Worm (Caenorhabditis elegans) whole organism, L2 larva: Measurements from ENCODE around the gene srb-6.
A peak's percentile ranks its signal among the peaks of the same experiment; 100 is the strongest.

Experiments
- C34F6.9 ChIP-seq: fragments of 150-350 bp; optimal IDR thresholded peaks from 2 replicates; lab custom pipeline; 2014; ENCODE audit warnings: missing biosample characterization, missing genetic modification characterization
- F13H6.1 ChIP-seq: sonication (generic microtip); optimal IDR thresholded peaks from 2 replicates; lab custom pipeline; 2016; ENCODE audit warnings: missing genetic modification characterization, missing compliant biosample characterization
- R02D3.7 ChIP-seq: fragments of 150-350 bp; optimal IDR thresholded peaks from 2 replicates; lab custom pipeline; 2014; ENCODE audit warnings: missing biosample characterization, missing genetic modification characterization
- Y55F3AM.14 ChIP-seq: fragments of 200-800 bp; sonication (Bioruptor generic); optimal IDR thresholded peaks from 2 replicates; lab custom pipeline; 2018; ENCODE audit warnings: mild to moderate bottlenecking, missing genetic modification characterization, missing compliant biosample characterization
- ZK546.5 ChIP-seq: sonication (generic microtip); optimal IDR thresholded peaks from 2 replicates; lab custom pipeline; 2017; ENCODE audit warnings: missing biosample characterization, missing genetic modification characterization
- alr-1 ChIP-seq: fragments of 150-350 bp; optimal IDR thresholded peaks from 2 replicates; lab custom pipeline; 2014; ENCODE audit warnings: missing biosample characterization, missing genetic modification characterization
- ama-1 ChIP-seq: fragments of 150-350 bp; optimal IDR thresholded peaks from 2 replicates; lab custom pipeline; 2018; ENCODE audit warnings: inconsistent platforms
- blmp-1 ChIP-seq: sonication (generic microtip); optimal IDR thresholded peaks from 2 replicates; lab custom pipeline; 2017; ENCODE audit warnings: missing genetic modification characterization, mild to moderate bottlenecking, missing compliant biosample characterization, antibody characterized with exemption, moderate library complexity; ENCODE audit not compliant: insufficient read depth
- ceh-16 ChIP-seq: fragments of 150-350 bp; optimal IDR thresholded peaks from 2 replicates; lab custom pipeline; 2014; ENCODE audit warnings: missing biosample characterization, missing genetic modification characterization
- ceh-82 ChIP-seq: fragments of 150-350 bp; optimal IDR thresholded peaks from 2 replicates; lab custom pipeline; 2014; ENCODE audit warnings: missing biosample characterization, missing genetic modification characterization
- crh-2 ChIP-seq: sonication (generic microtip); optimal IDR thresholded peaks from 2 replicates; lab custom pipeline; 2017; ENCODE audit warnings: missing biosample characterization, missing genetic modification characterization
- dmd-4 ChIP-seq: sonication (generic microtip); optimal IDR thresholded peaks from 2 replicates; lab custom pipeline; 2017; ENCODE audit warnings: missing biosample characterization, missing genetic modification characterization
- elt-1 ChIP-seq: fragments of 150-350 bp; optimal IDR thresholded peaks from 2 replicates; lab custom pipeline; 2014; ENCODE audit warnings: missing biosample characterization, missing genetic modification characterization
- fos-1 ChIP-seq: fragments of 150-350 bp; optimal IDR thresholded peaks from 2 replicates; lab custom pipeline; 2014; ENCODE audit warnings: missing biosample characterization, missing genetic modification characterization
- lin-11 ChIP-seq: fragments of 150-350 bp; sonication (generic microtip); optimal IDR thresholded peaks from 2 replicates; lab custom pipeline; 2014; ENCODE audit warnings: missing biosample characterization, missing genetic modification characterization, inconsistent platforms, mixed read lengths
- mab-5 ChIP-seq: fragments of 150-350 bp; optimal IDR thresholded peaks from 2 replicates; lab custom pipeline; 2014; ENCODE audit warnings: missing biosample characterization, missing genetic modification characterization
- mbf-1 ChIP-seq: sonication (generic microtip); optimal IDR thresholded peaks from 2 replicates; lab custom pipeline; 2017; ENCODE audit warnings: missing biosample characterization, missing genetic modification characterization
- mdl-1 ChIP-seq, 2 experiments: fragments of 150-350 bp in 1 of 2; sonication (generic microtip) in 1 of 2; optimal IDR thresholded peaks; 2 replicates each; lab custom pipeline; 2017; ENCODE audit warnings: missing biosample characterization in 2 of 2, missing genetic modification characterization in 2 of 2
- nhr-10 ChIP-seq: sonication (generic microtip); optimal IDR thresholded peaks from 2 replicates; lab custom pipeline; 2017; ENCODE audit warnings: missing biosample characterization, missing genetic modification characterization
- nhr-11 ChIP-seq: fragments of 150-350 bp; optimal IDR thresholded peaks from 2 replicates; lab custom pipeline; 2014; ENCODE audit warnings: missing biosample characterization, missing genetic modification characterization
- nhr-12 ChIP-seq: fragments of 150-350 bp; optimal IDR thresholded peaks from 2 replicates; lab custom pipeline; 2014; ENCODE audit warnings: missing biosample characterization, missing genetic modification characterization
- nhr-129 ChIP-seq: fragments of 150-350 bp; optimal IDR thresholded peaks from 2 replicates; lab custom pipeline; 2014; ENCODE audit warnings: missing biosample characterization, missing genetic modification characterization
- nhr-23 ChIP-seq: fragments of 150-350 bp; optimal IDR thresholded peaks from 2 replicates; lab custom pipeline; 2014; ENCODE audit warnings: missing biosample characterization, missing genetic modification reagents, missing genetic modification characterization
- nhr-25 ChIP-seq: fragments of 150-350 bp; sonication (generic microtip); optimal IDR thresholded peaks from 3 replicates; lab custom pipeline; 2014; ENCODE audit warnings: missing biosample characterization, missing genetic modification characterization
- nhr-6 ChIP-seq: fragments of 150-350 bp; optimal IDR thresholded peaks from 2 replicates; lab custom pipeline; 2014; ENCODE audit warnings: missing biosample characterization, missing genetic modification characterization
- nhr-77 ChIP-seq: fragments of 150-350 bp; optimal IDR thresholded peaks from 2 replicates; lab custom pipeline; 2014; ENCODE audit warnings: missing biosample characterization, missing genetic modification characterization
- peb-1 ChIP-seq: fragments of 150-350 bp; optimal IDR thresholded peaks from 2 replicates; lab custom pipeline; 2014; ENCODE audit warnings: missing biosample characterization, missing genetic modification characterization
- sma-3 ChIP-seq: sonication (generic microtip); optimal IDR thresholded peaks from 2 replicates; lab custom pipeline; 2016; ENCODE audit warnings: missing genetic modification reagents, missing genetic modification characterization, missing compliant biosample characterization
- unc-39 ChIP-seq: fragments of 150-350 bp; optimal IDR thresholded peaks from 2 replicates; lab custom pipeline; 2014; ENCODE audit warnings: missing biosample characterization, missing genetic modification characterization
- unc-55 ChIP-seq: fragments of 150-350 bp; sonication (generic microtip); optimal IDR thresholded peaks from 3 replicates; lab custom pipeline; 2014; ENCODE audit warnings: missing biosample characterization, missing genetic modification reagents, missing genetic modification characterization
- unc-62 ChIP-seq: fragments of 150-350 bp; optimal IDR thresholded peaks from 2 replicates; lab custom pipeline; 2014; ENCODE audit warnings: missing biosample characterization, missing genetic modification reagents, missing genetic modification characterization
- zag-1 ChIP-seq: fragments of 150-350 bp; optimal IDR thresholded peaks from 2 replicates; lab custom pipeline; 2014; ENCODE audit warnings: missing biosample characterization, missing genetic modification characterization
- ztf-1 ChIP-seq: fragments of 200-800 bp; sonication (Bioruptor generic); conservative IDR thresholded peaks from 2 replicates; pipeline ENCODE4 v1.3.6; 2022; ENCODE audit warnings: missing genetic modification characterization, missing compliant biosample characterization

srb-6 gene

DNA sequence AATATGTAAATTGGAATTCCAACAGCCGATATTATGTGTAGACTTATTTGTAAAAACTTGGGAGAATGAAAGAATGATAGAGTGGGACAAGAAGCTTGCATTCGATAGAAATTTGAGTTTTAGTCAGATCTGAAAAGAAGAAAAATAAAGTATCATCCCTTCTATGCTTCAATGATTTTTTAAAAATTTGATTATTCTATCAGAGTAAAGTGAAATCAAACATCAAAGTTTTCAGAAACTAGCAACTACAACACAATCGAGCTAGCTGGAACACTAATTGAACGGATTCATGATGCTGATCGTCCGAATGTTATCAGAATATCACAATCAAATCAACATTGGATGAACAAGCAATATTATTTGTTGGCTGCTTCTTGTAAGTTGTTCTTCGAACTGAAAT lies 32.3 kb downstream of the srb-6 start, which contains the start of gene srh-135:
TSS of gene srh-135 (minus strand) at position 101 of the 400 bp plus-strand sequence.
- TF ChIP-seq unc-39 (no peak), nhr-12 (tag; lab: Kevin White, UChicago) (no peak), peb-1 (tag; lab: Kevin White, UChicago) (no peak), lin-11 (no peak), ama-1 (lab: Kevin White, UChicago) (no peak), ceh-82 (tag; lab: Kevin White, UChicago) (no peak), mbf-1 (no peak), nhr-11 (tag; lab: Kevin White, UChicago) (no peak), nhr-25 (tag; lab: Kevin White, UChicago) (no peak), crh-2 (tag; lab: Kevin White, UChicago) (no peak), F13H6.1 (tag; lab: Kevin White, UChicago) (no peak), mab-5 (no peak), nhr-129 (tag; lab: Kevin White, UChicago) (no peak), unc-62 (GFP tag; lab: Kevin White, UChicago) (no peak), ztf-1 (GFP tag; lab: Robert Waterston, UW) (no peak), nhr-6 (tag; lab: Kevin White, UChicago) (no peak)

DNA sequence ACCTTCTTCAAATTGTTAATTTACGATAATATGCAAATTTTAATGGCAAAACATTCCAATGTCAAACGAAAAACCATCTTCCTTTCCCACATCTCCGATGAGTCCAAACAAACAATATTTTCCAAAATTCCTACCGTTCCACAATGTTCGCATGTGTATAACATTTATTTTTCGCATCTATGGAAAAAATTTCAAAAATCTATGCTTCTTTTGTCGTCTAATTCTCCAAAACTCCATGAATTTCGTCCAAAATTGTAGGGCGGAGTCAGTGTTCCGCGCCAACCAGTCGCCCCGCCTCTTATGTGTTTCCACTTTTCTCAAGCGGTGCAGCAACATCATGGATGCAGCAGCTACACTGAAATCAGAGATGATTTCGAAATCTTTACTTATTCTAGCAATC lies 36.3 kb downstream of the srb-6 start, which contains the start of gene T01E8.8:
TSS of gene T01E8.8 (plus strand) at position 301 of the 400 bp plus-strand sequence.
- no peak for TF ChIP-seq nhr-77 (tag; lab: Kevin White, UChicago)

DNA sequence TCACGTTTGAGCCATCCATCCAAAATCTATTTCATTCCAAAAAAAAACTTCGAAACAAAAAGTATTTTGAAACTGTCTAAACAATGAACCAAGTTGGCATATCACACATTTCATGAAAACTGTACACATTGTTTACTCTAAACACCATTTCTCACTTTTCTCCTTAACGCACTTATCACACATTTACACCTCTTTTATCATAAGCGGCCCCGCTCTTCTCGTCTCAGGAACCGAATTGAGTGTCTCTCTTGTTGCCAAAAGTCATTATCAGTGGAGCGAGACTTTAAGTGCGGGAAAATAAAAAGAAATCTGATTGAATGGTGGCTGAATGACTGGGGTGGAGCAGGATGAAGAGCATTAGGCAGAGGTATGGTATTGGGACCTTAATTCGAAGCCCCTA lies 37.2 kb downstream of the srb-6 start:
- TF ChIP-seq Y55F3AM.14 (no peak), fos-1 (tag; lab: Kevin White, UChicago) (peak; percentile 39)

DNA sequence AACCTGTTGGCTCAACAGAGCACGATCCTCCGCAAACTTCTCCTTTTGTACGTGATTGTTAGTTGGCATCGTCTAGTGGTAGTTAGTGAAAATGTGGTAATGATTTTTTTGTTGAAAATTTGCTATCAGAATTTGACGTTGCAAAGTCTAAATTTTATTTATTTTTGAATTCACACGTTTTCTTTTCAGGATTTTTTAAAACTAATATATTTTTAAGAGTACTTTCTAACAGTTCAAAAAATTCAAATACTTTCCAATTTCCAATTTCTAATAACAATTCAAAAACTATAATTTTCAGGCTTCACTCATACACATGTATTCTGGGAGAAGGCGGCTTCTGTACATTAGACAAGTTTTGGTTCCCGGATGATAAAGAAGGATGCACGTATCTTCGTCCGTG lies 39.7 kb downstream of the srb-6 start, which contains the start of gene ubxn-5:
TSS of gene ubxn-5 (minus strand) at position 101 of the 400 bp plus-strand sequence.
- no peak for TF ChIP-seq mdl-1 (tag; optimal IDR thresholded peaks at IDR 0.05; lab: Kevin White, UChicago)
- TF ChIP-seq blmp-1 (tag; lab: Kevin White, UChicago), result no peak
- TF ChIP-seq R02D3.7 (tag; lab: Kevin White, UChicago), result no peak
- TF ChIP-seq alr-1 (tag; lab: Kevin White, UChicago), result no peak
- TF ChIP-seq lin-11, result no peak
- no peak for TF ChIP-seq nhr-23 (tag; lab: Kevin White, UChicago)

DNA sequence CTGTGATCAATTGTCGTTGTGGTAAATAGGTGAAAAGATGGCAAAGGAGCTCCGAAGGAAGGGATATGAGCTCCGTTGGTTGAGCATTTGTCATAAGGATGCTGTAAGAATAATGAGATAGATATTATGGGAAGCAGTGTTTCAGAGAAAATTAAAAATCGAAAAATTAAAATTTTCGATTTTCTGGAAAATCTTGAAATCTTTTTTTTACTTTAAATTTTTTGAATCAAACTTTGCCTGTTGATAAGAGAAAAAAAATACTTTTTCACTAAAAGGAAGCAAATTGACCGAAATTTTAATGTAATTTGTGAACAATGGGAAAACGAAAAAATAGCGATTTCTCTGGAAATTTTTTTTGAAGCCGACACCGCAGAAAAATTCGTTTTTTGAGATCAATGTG lies 44.9 kb downstream of the srb-6 start, which contains the start of gene mec-15:
TSS of gene mec-15 (minus strand) at position 101 of the 400 bp plus-strand sequence.
- TF ChIP-seq dmd-4 (tag; lab: Kevin White, UChicago) (no peak), nhr-10 (no peak), nhr-23 (tag; lab: Kevin White, UChicago) (no peak), elt-1 (tag; lab: Kevin White, UChicago) (no peak), unc-55 (GFP tag; lab: Kevin White, UChicago) (no peak), ceh-16 (tag; lab: Kevin White, UChicago) (no peak), nhr-6 (tag; lab: Kevin White, UChicago) (no peak), alr-1 (tag; lab: Kevin White, UChicago) (no peak), F13H6.1 (tag; lab: Kevin White, UChicago) (no peak), ZK546.5 (no peak), nhr-77 (tag; lab: Kevin White, UChicago) (no peak), zag-1 (tag; lab: Kevin White, UChicago) (no peak), nhr-11 (tag; lab: Kevin White, UChicago) (no peak), C34F6.9 (tag; lab: Kevin White, UChicago) (no peak)

DNA sequence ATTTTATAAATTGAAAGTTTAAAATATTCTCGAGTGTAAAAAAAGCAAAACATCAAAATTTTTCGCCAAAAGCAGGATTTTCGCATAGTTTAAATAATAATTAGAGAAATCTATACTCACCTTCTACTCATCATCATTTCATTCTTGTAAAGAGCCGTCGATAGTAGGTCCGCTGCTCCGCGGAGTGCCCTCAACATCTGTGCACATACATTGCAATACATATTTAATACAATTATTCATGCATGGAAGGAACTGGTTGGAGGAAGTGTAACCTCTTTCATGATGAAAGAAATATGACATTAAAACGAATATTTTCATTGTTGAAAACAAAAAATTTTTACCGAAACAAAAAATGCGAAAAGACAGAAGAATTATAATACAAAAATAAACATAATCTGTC lies 47.6 kb downstream of the srb-6 start, which contains the start of gene mrps-14:
TSS of gene mrps-14 (minus strand) at position 197 of the 400 bp plus-strand sequence.
- TF ChIP-seq sma-3 (GFP tag; lab: Kevin White, UChicago) (no peak), nhr-25 (tag; lab: Kevin White, UChicago) (no peak), blmp-1 (tag; lab: Kevin White, UChicago) (no peak)
